Worm (Caenorhabditis elegans): ENCODE measurements around the gene clec-122.

Gene clec-122

ce11 chrII:3076915-3077314, 28.9 kb upstream of the clec-122 start, which contains the start of gene Y25C1A.8 (continued):
- TF ChIP-seq ctbp-1 (GFP tag; IDR thresholded peaks at IDR 0.05) (peak; percentile 85), vab-7 (GFP tag; IDR thresholded peaks at IDR 0.05) (peak; percentile 62), fkh-10 (GFP tag; optimal IDR thresholded peaks at IDR 0.05) (peak; percentile 53), T20F7.1 (GFP tag; optimal IDR thresholded peaks at IDR 0.05) (no peak), F49E8.2 (tag; optimal IDR thresholded peaks at IDR 0.05; ENCODE audit: borderline replicate concordance) (peak; percentile 67), lin-29 (GFP tag; IDR thresholded peaks at IDR 0.05) (peak; percentile 80), F37D6.2 (tag; optimal IDR thresholded peaks at IDR 0.05) (peak; percentile 78), ceh-32 (tag; optimal IDR thresholded peaks at IDR 0.05; ENCODE audit: poor library complexity) (peak; percentile 46), daf-8 (GFP tag; IDR thresholded peaks at IDR 0.05) (no peak), unc-39 (tag; optimal IDR thresholded peaks at IDR 0.05) (no peak), nhr-11 (tag; optimal IDR thresholded peaks at IDR 0.05) (peak; percentile 80), hlh-11 (tag; optimal IDR thresholded peaks at IDR 0.05) (peak; percentile 89), attf-4 (tag; optimal IDR thresholded peaks at IDR 0.05) (no peak), unc-130 (GFP tag; optimal IDR thresholded peaks at IDR 0.05) (peak; percentile 35), lin-15B (tag; optimal IDR thresholded peaks at IDR 0.05) (no peak), lin-1 (GFP tag; IDR thresholded peaks at IDR 0.05) (peak; percentile 89), gei-8 (GFP tag; optimal IDR thresholded peaks at IDR 0.05) (peak; percentile 38), jun-1 (tag; optimal IDR thresholded peaks at IDR 0.05) (peak; percentile 78), sdz-12 (GFP tag; optimal IDR thresholded peaks at IDR 0.05) (no peak), zip-11 (GFP tag; IDR thresholded peaks at IDR 0.05) (no peak), nhr-237 (tag; optimal IDR thresholded peaks at IDR 0.05) (no peak), Y5F2A.4 (GFP tag; optimal IDR thresholded peaks at IDR 0.05) (peak; percentile 71), F26F4.8 (GFP tag; conservative IDR thresholded peaks at IDR 0.05) (no peak), lir-3 (tag; optimal IDR thresholded peaks at IDR 0.05) (no peak), ZK337.2 (GFP tag; IDR thresholded peaks at IDR 0.05) (peak; percentile 61; the same call in 1 of the 2 replicates), dmd-6 (GFP tag; IDR thresholded peaks at IDR 0.05) (peak; percentile 83), T26A8.4 (GFP tag; IDR thresholded peaks at IDR 0.05) (peak; percentile 95), lsy-2 (tag; optimal IDR thresholded peaks at IDR 0.05) (peak; percentile 99 to 100), fos-1 (tag; optimal IDR thresholded peaks at IDR 0.05) (no peak), nhr-48 (tag; optimal IDR thresholded peaks at IDR 0.05) (peak; percentile 30), pqm-1 (tag; optimal IDR thresholded peaks at IDR 0.05) (peak; percentile 6), unc-62 (GFP tag; optimal IDR thresholded peaks at IDR 0.05 in 1 of 2) (peak in 1 of 2 experiments; percentile 92), unc-62 (tag; optimal IDR thresholded peaks at IDR 0.05) (no peak), aly-2 (tag; optimal IDR thresholded peaks at IDR 0.05) (no peak), php-3 (GFP tag; IDR thresholded peaks at IDR 0.05) (peak; percentile 89), ceh-44 (GFP tag; IDR thresholded peaks at IDR 0.05) (0 out of 2 replicates have a peak, but pooled peaks have one; percentile 17), Y48G9A.11 (GFP tag; IDR thresholded peaks at IDR 0.05) (0 out of 2 replicates have a peak, but pooled peaks have one; percentile 31), zfp-3 (GFP tag; conservative IDR thresholded peaks at IDR 0.05) (peak; percentile 85), nhr-28 (tag; optimal IDR thresholded peaks at IDR 0.05) (peak; percentile 64), snpc-1.2 (GFP tag; IDR thresholded peaks at IDR 0.05) (peak; percentile 66), ceh-28 (tag; optimal IDR thresholded peaks at IDR 0.05) (no peak), ceh-62 (tag; optimal IDR thresholded peaks at IDR 0.05) (no peak), lin-39 (tag; optimal IDR thresholded peaks at IDR 0.05) (no peak), zag-1 (tag; optimal IDR thresholded peaks at IDR 0.05) (no peak), ZK546.5 (tag; optimal IDR thresholded peaks at IDR 0.05) (no peak), nhr-102 (tag; optimal IDR thresholded peaks at IDR 0.05) (peak; percentile 94), tra-1 (GFP tag; IDR thresholded peaks at IDR 0.05) (peak; percentile 55; the same call in 1 of the 2 replicates), skn-1 (tag; optimal IDR thresholded peaks at IDR 0.05) (no peak), madf-5 (GFP tag; IDR thresholded peaks at IDR 0.05) (no peak), nhr-41 (GFP tag; IDR thresholded peaks at IDR 0.05) (no peak), set-16 (GFP tag; IDR thresholded peaks at IDR 0.05) (peak; percentile 55; the same call in 1 of the 2 replicates), spr-3 (GFP tag; optimal IDR thresholded peaks at IDR 0.05) (peak; percentile 94)

All from whole organism, L4 larva.